Worm (Caenorhabditis elegans) whole organism, L2 larva: ENCODE results near the gene K09C8.9.

Experiments
- C34F6.9 ChIP-seq: fragments of 150-350 bp; optimal IDR thresholded peaks from 2 replicates; lab custom pipeline; 2014; ENCODE audit warnings: missing biosample characterization, missing genetic modification characterization
- F13H6.1 ChIP-seq: sonication (generic microtip); optimal IDR thresholded peaks from 2 replicates; lab custom pipeline; 2016; ENCODE audit warnings: missing genetic modification characterization, missing compliant biosample characterization
- R02D3.7 ChIP-seq: fragments of 150-350 bp; optimal IDR thresholded peaks from 2 replicates; lab custom pipeline; 2014; ENCODE audit warnings: missing biosample characterization, missing genetic modification characterization
- Y55F3AM.14 ChIP-seq: fragments of 200-800 bp; sonication (Bioruptor generic); optimal IDR thresholded peaks from 2 replicates; lab custom pipeline; 2018; ENCODE audit warnings: mild to moderate bottlenecking, missing genetic modification characterization, missing compliant biosample characterization
- ZK546.5 ChIP-seq: sonication (generic microtip); optimal IDR thresholded peaks from 2 replicates; lab custom pipeline; 2017; ENCODE audit warnings: missing biosample characterization, missing genetic modification characterization
- alr-1 ChIP-seq: fragments of 150-350 bp; optimal IDR thresholded peaks from 2 replicates; lab custom pipeline; 2014; ENCODE audit warnings: missing biosample characterization, missing genetic modification characterization
- aly-2 ChIP-seq: fragments of 150-350 bp; optimal IDR thresholded peaks from 2 replicates; lab custom pipeline; 2014; ENCODE audit warnings: missing biosample characterization, missing genetic modification characterization
- ama-1 ChIP-seq: fragments of 150-350 bp; optimal IDR thresholded peaks from 2 replicates; lab custom pipeline; 2018; ENCODE audit warnings: inconsistent platforms
- blmp-1 ChIP-seq: sonication (generic microtip); optimal IDR thresholded peaks from 2 replicates; lab custom pipeline; 2017; ENCODE audit warnings: missing genetic modification characterization, mild to moderate bottlenecking, missing compliant biosample characterization, antibody characterized with exemption, moderate library complexity; ENCODE audit not compliant: insufficient read depth
- ceh-16 ChIP-seq: fragments of 150-350 bp; optimal IDR thresholded peaks from 2 replicates; lab custom pipeline; 2014; ENCODE audit warnings: missing biosample characterization, missing genetic modification characterization
- ceh-82 ChIP-seq: fragments of 150-350 bp; optimal IDR thresholded peaks from 2 replicates; lab custom pipeline; 2014; ENCODE audit warnings: missing biosample characterization, missing genetic modification characterization
- crh-2 ChIP-seq: sonication (generic microtip); optimal IDR thresholded peaks from 2 replicates; lab custom pipeline; 2017; ENCODE audit warnings: missing biosample characterization, missing genetic modification characterization
- dmd-4 ChIP-seq: sonication (generic microtip); optimal IDR thresholded peaks from 2 replicates; lab custom pipeline; 2017; ENCODE audit warnings: missing biosample characterization, missing genetic modification characterization
- egl-27 ChIP-seq: sonication (generic microtip); optimal IDR thresholded peaks from 3 replicates; lab custom pipeline; 2017; ENCODE audit warnings: missing biosample characterization, missing genetic modification reagents, missing genetic modification characterization
- elt-3 ChIP-seq: sonication (generic microtip); optimal IDR thresholded peaks from 2 replicates; lab custom pipeline; 2017; ENCODE audit warnings: missing biosample characterization, missing genetic modification characterization
- fos-1 ChIP-seq: fragments of 150-350 bp; optimal IDR thresholded peaks from 2 replicates; lab custom pipeline; 2014; ENCODE audit warnings: missing biosample characterization, missing genetic modification characterization
- gmeb-1 ChIP-seq: fragments of 150-350 bp; optimal IDR thresholded peaks from 2 replicates; lab custom pipeline; 2014; ENCODE audit warnings: missing biosample characterization, missing genetic modification characterization
- lin-11 ChIP-seq: fragments of 150-350 bp; sonication (generic microtip); optimal IDR thresholded peaks from 2 replicates; lab custom pipeline; 2014; ENCODE audit warnings: missing biosample characterization, missing genetic modification characterization, inconsistent platforms, mixed read lengths
- lin-13 ChIP-seq: fragments of 150-350 bp; optimal IDR thresholded peaks from 2 replicates; lab custom pipeline; 2014; ENCODE audit warnings: missing biosample characterization, missing genetic modification reagents, missing genetic modification characterization
- lin-39 ChIP-seq: fragments of 150-350 bp; optimal IDR thresholded peaks from 2 replicates; lab custom pipeline; 2014; ENCODE audit warnings: missing biosample characterization, missing genetic modification reagents, missing genetic modification characterization
- lsy-2 ChIP-seq, 2 experiments: fragments of 150-350 bp in 1 of 2; sonication (generic microtip) in 1 of 2; optimal IDR thresholded peaks; 2 replicates each; lab custom pipeline; 2014 to 2017; ENCODE audit warnings: missing biosample characterization in 2 of 2, missing genetic modification characterization in 2 of 2
- mbf-1 ChIP-seq: sonication (generic microtip); optimal IDR thresholded peaks from 2 replicates; lab custom pipeline; 2017; ENCODE audit warnings: missing biosample characterization, missing genetic modification characterization
- nhr-10 ChIP-seq: sonication (generic microtip); optimal IDR thresholded peaks from 2 replicates; lab custom pipeline; 2017; ENCODE audit warnings: missing biosample characterization, missing genetic modification characterization
- nhr-12 ChIP-seq: fragments of 150-350 bp; optimal IDR thresholded peaks from 2 replicates; lab custom pipeline; 2014; ENCODE audit warnings: missing biosample characterization, missing genetic modification characterization
- nhr-129 ChIP-seq: fragments of 150-350 bp; optimal IDR thresholded peaks from 2 replicates; lab custom pipeline; 2014; ENCODE audit warnings: missing biosample characterization, missing genetic modification characterization
- nhr-21 ChIP-seq: fragments of 150-350 bp; optimal IDR thresholded peaks from 2 replicates; lab custom pipeline; 2014; ENCODE audit warnings: missing biosample characterization, missing genetic modification characterization
- nhr-25 ChIP-seq: fragments of 150-350 bp; sonication (generic microtip); optimal IDR thresholded peaks from 3 replicates; lab custom pipeline; 2014; ENCODE audit warnings: missing biosample characterization, missing genetic modification characterization
- peb-1 ChIP-seq: fragments of 150-350 bp; optimal IDR thresholded peaks from 2 replicates; lab custom pipeline; 2014; ENCODE audit warnings: missing biosample characterization, missing genetic modification characterization
- sem-4 ChIP-seq: fragments of 150-350 bp; optimal IDR thresholded peaks from 2 replicates; lab custom pipeline; 2014; ENCODE audit warnings: missing biosample characterization, missing genetic modification reagents, missing genetic modification characterization
- skn-1 ChIP-seq: sonication (generic microtip); optimal IDR thresholded peaks from 2 replicates; lab custom pipeline; 2017; ENCODE audit warnings: missing biosample characterization, missing genetic modification characterization
- sma-9 ChIP-seq, 2 experiments: fragments of 150-350 bp in 1 of 2; sonication (generic microtip) in 1 of 2; optimal IDR thresholded peaks; 2 replicates each; lab custom pipeline; 2014 to 2016; ENCODE audit warnings: missing genetic modification characterization in 2 of 2, mild to moderate bottlenecking in 1 of 2, missing biosample characterization in 1 of 2, missing compliant biosample characterization in 1 of 2, missing genetic modification reagents in 1 of 2, moderate library complexity in 1 of 2
- snpc-4 ChIP-seq: fragments of 150-350 bp; optimal IDR thresholded peaks from 2 replicates; lab custom pipeline; 2014; ENCODE audit warnings: missing biosample characterization, missing genetic modification characterization
- unc-39 ChIP-seq: fragments of 150-350 bp; optimal IDR thresholded peaks from 2 replicates; lab custom pipeline; 2014; ENCODE audit warnings: missing biosample characterization, missing genetic modification characterization
- unc-55 ChIP-seq: fragments of 150-350 bp; sonication (generic microtip); optimal IDR thresholded peaks from 3 replicates; lab custom pipeline; 2014; ENCODE audit warnings: missing biosample characterization, missing genetic modification reagents, missing genetic modification characterization
- unc-62 ChIP-seq: fragments of 150-350 bp; optimal IDR thresholded peaks from 2 replicates; lab custom pipeline; 2014; ENCODE audit warnings: missing biosample characterization, missing genetic modification reagents, missing genetic modification characterization
- zag-1 ChIP-seq: fragments of 150-350 bp; optimal IDR thresholded peaks from 2 replicates; lab custom pipeline; 2014; ENCODE audit warnings: missing biosample characterization, missing genetic modification characterization
- ztf-1 ChIP-seq: fragments of 200-800 bp; sonication (Bioruptor generic); conservative IDR thresholded peaks from 2 replicates; pipeline ENCODE4 v1.3.6; 2022; ENCODE audit warnings: missing genetic modification characterization, missing compliant biosample characterization
- ztf-11 ChIP-seq: sonication (generic microtip); optimal IDR thresholded peaks from 2 replicates; lab custom pipeline; 2017; ENCODE audit warnings: missing biosample characterization, missing genetic modification characterization

Gene K09C8.9

DNA sequence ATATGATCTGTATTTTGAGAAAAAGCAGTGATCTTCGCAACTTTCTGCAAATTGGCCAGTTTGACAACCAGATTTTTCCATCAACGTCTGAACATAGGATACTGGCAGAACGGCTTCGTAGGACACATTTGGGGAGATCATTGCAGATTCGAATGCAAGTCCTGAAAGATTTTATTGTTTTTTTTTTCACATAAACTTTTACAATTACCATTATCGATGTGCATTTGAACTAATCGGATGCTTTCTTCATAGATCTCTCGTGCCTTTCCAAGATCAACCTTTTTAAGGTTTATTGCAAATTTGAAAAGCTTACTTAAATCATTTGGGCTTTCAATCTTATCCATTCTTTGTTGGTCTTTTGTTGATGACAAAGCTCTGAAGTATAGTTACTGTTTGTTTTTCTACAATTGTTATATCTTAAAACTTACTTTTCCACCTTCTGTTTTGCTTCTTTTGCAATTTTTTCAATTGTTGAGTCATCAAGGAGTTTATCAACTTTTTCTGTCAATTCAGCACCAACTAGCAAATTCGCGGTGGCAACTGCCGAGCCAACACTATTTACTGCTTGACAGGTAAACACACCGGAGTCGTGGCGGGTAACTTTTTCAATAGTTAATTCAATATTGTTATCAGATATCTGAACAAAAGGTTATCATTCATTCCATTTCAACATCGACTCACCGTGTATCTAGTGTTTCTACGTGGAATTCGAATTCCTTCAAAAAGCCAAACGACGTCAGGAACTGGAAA is 9.0 kb upstream of the K09C8.9 start:
- no peak for TF ChIP-seq unc-55 (GFP tag; lab: Kevin White, UChicago)
- no peak for TF ChIP-seq dmd-4 (tag; lab: Kevin White, UChicago)
- TF ChIP-seq nhr-21 (tag; lab: Kevin White, UChicago), result no peak

ce11 chrX:10971118-10971517 is 3.5 kb upstream of the K09C8.9 start:
- TF ChIP-seq lin-13 (GFP tag; lab: Kevin White, UChicago) (no peak), ceh-16 (tag; lab: Kevin White, UChicago) (no peak), ztf-1 (GFP tag; lab: Robert Waterston, UW) (no peak), fos-1 (tag; lab: Kevin White, UChicago) (no peak)

DNA sequence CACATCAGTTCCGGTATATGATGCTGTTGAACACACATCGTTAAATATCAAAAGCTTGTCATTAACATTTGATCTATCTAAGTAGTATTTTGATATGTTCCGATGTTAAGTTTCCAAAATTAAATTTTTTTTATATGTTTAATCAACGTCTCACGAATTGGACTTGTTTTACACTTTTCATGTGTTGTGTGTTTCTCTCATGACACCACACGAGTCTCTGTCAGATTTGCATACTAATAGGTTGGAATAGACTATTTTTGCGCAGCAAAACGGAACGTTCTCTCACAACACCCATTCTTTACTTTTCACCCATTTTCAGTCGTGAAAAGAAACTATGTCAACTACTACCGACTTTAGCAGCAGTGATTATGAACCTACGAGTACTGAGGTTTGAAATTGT is 3.0 kb upstream of the K09C8.9 start, which contains the start of gene K09C8.8:
Gene K09C8.8 (plus strand): TSS at position 301 of the 400 bp plus-strand sequence.
- TF ChIP-seq ceh-82 (no peak), ztf-1 (GFP tag; lab: Robert Waterston, UW) (no peak), fos-1 (tag; lab: Kevin White, UChicago) (no peak), gmeb-1 (tag; lab: Kevin White, UChicago) (no peak), nhr-129 (no peak), snpc-4 (tag; lab: Kevin White, UChicago) (no peak), egl-27 (tag; lab: Kevin White, UChicago) (no peak), C34F6.9 (tag; lab: Kevin White, UChicago) (no peak), nhr-21 (tag; lab: Kevin White, UChicago) (no peak), skn-1 (no peak), peb-1 (tag; lab: Kevin White, UChicago) (no peak), crh-2 (tag; lab: Kevin White, UChicago) (no peak), R02D3.7 (tag; lab: Kevin White, UChicago) (no peak), ztf-11 (tag; lab: Kevin White, UChicago) (no peak), nhr-12 (no peak), Y55F3AM.14 (GFP tag; lab: Kevin White, UChicago) (no peak), nhr-10 (tag; lab: Kevin White, UChicago) (no peak), unc-39 (tag; lab: Kevin White, UChicago) (no peak), alr-1 (tag; lab: Kevin White, UChicago) (no peak)

ce11 chrX:10966251-10966650 is 1.3 kb downstream of the K09C8.9 start, which contains the start of gene lge-1:
lge-1 (plus strand) TSS chrX:10966551.
- no peak for TF ChIP-seq snpc-4 (tag; lab: Kevin White, UChicago)

DNA sequence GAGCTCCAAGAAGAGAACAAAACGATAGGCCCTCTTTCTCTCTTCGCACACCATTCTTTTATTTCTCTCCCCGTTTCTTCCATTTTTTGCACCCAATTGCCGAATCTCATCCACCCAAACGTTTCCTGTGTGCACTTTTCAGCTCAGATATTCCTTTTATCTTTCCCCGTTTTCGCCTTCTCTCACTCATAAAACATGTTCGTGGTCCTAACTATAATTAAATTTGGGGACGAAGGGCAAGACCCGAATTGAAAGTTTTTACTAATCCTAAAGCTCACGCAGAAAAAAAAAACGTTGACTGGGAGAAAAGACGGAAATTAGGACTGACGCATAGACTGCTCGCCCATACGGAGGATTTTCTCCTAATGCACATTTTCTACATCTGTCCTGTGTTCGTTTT is 2.1 kb downstream of the K09C8.9 start:
- TF ChIP-seq lin-13 (GFP tag; lab: Kevin White, UChicago) (no peak), lsy-2 (tag; optimal IDR thresholded peaks at IDR 0.05; lab: Kevin White, UChicago) (no peak), unc-39 (tag; lab: Kevin White, UChicago) (no peak), ztf-1 (GFP tag; lab: Robert Waterston, UW) (no peak), skn-1 (no peak)

DNA sequence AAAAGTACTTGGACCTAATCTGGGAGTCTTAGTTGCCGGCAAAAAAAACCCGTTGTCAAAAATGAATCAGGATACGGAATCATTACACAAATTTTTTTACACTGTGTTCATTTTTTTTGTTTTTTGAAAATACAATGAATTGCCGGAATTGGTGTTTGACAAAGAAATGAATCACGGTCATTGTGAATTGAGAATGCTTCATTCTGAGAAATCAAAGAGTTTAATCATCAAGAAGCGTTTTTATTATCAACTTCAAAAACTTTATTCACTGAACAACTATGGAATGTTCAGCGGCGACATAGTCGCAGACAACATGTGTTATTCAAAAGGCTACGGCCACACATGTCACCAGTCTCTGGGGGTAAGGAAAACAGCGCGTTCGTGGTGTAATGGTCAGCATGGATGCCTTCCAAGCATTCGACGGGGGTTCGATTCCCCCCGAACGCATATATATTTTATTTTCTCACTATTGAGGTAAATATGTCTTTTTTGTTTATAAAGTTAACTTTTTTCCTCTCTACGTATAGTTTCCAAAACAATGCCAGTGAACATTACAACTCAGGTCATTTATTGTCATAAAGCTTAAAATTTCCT is 4.0 kb downstream of the K09C8.9 start, which contains the start of gene nas-10:
Gene nas-10 (minus strand): TSS at position 51 of the 594 bp plus-strand sequence.
- TF ChIP-seq nhr-21 (tag; lab: Kevin White, UChicago) (peak; percentile 59), lin-13 (GFP tag; lab: Kevin White, UChicago) (peak; percentile 39), nhr-10 (tag; lab: Kevin White, UChicago) (no peak), C34F6.9 (tag; lab: Kevin White, UChicago) (no peak), nhr-12 (no peak), lin-39 (tag; lab: Kevin White, UChicago) (no peak), ztf-1 (GFP tag; lab: Robert Waterston, UW) (no peak), nhr-25 (tag; lab: Kevin White, UChicago) (no peak), unc-62 (GFP tag; lab: Kevin White, UChicago) (no peak), blmp-1 (peak; percentile 1), ama-1 (no peak), R02D3.7 (tag; lab: Kevin White, UChicago) (no peak), ceh-82 (no peak), sma-9 (GFP tag; optimal IDR thresholded peaks at IDR 0.05; lab: Kevin White, UChicago) (peak; percentile 75), sma-9 (tag; optimal IDR thresholded peaks at IDR 0.05; lab: Kevin White, UChicago) (no peak), aly-2 (tag; lab: Kevin White, UChicago) (no peak), F13H6.1 (peak; percentile 61), lsy-2 (tag; optimal IDR thresholded peaks at IDR 0.05; lab: Kevin White, UChicago) (peak in 1 of 2 experiments; percentile 19), nhr-129 (peak; percentile 67), sem-4 (no peak), ZK546.5 (tag; lab: Kevin White, UChicago) (no peak), elt-3 (tag; lab: Kevin White, UChicago) (no peak), Y55F3AM.14 (GFP tag; lab: Kevin White, UChicago) (peak; percentile 56), peb-1 (tag; lab: Kevin White, UChicago) (no peak), lin-11 (no peak), mbf-1 (tag; lab: Kevin White, UChicago) (no peak), zag-1 (peak; percentile 19)
